Fruit fly (Drosophila melanogaster) whole organism, embryonic: ENCODE results near the gene TwdlC.

Source experiments
- B-H2 ChIP-seq: fragments of 200-800 bp; sonication (Bioruptor generic); optimal IDR thresholded peaks from 2 replicates; lab custom pipeline; 2018; ENCODE audit warnings: missing biosample characterization, mild to moderate bottlenecking, missing genetic modification characterization
- CG10209 ChIP-seq: fragments of 200-800 bp; sonication (Bioruptor generic); optimal IDR thresholded peaks from 3 replicates; lab custom pipeline; 2017; ENCODE audit warnings: missing biosample characterization, mild to moderate bottlenecking, missing genetic modification characterization, missing genetic modification reagents
- CG10431 ChIP-seq: fragments of 200-800 bp; sonication (Bioruptor generic); optimal IDR thresholded peaks from 3 replicates; lab custom pipeline; 2018; ENCODE audit warnings: missing biosample characterization, mild to moderate bottlenecking, missing genetic modification characterization
- CG10543 ChIP-seq: fragments of 200-800 bp; sonication (Bioruptor generic); optimal IDR thresholded peaks from 3 replicates; lab custom pipeline; 2017; ENCODE audit warnings: missing biosample characterization, mild to moderate bottlenecking, missing genetic modification characterization, moderate library complexity
- CG11696 ChIP-seq: fragments of 200-800 bp; sonication (Bioruptor generic); IDR thresholded peaks from 2 replicates; pipeline ENCODE4 v1.3.6; 2022; ENCODE audit warnings: missing biosample characterization, missing genetic modification characterization
- CG13287 ChIP-seq: fragments of 200-800 bp; sonication (Bioruptor generic); IDR thresholded peaks from 2 replicates; pipeline ENCODE4 v1.3.6; 2022; ENCODE audit warnings: missing biosample characterization, missing genetic modification characterization; ENCODE audit not compliant: partially characterized antibody
- CG15269 ChIP-seq: fragments of 200-800 bp; sonication (Bioruptor generic); optimal IDR thresholded peaks from 2 replicates; lab custom pipeline; 2018; ENCODE audit warnings: missing biosample characterization, mild to moderate bottlenecking, missing genetic modification characterization, moderate library complexity
- CG16863 ChIP-seq: fragments of 200-800 bp; sonication (Bioruptor generic); optimal IDR thresholded peaks from 3 replicates; lab custom pipeline; 2016; ENCODE audit warnings: missing biosample characterization, missing genetic modification characterization
- CG17568 ChIP-seq: fragments of 200-800 bp; sonication (Bioruptor generic); optimal IDR thresholded peaks from 2 replicates; lab custom pipeline; 2018; ENCODE audit warnings: missing biosample characterization, mild to moderate bottlenecking, missing genetic modification characterization, moderate library complexity
- CG17612 ChIP-seq: fragments of 200-800 bp; sonication (Bioruptor generic); IDR thresholded peaks from 2 replicates; pipeline ENCODE4 v1.3.6; 2022; ENCODE audit warnings: missing biosample characterization, missing genetic modification characterization
- CG17912 ChIP-seq: fragments of 200-800 bp; sonication (Bioruptor generic); optimal IDR thresholded peaks from 2 replicates; lab custom pipeline; 2018; ENCODE audit warnings: missing biosample characterization, mild to moderate bottlenecking, missing genetic modification characterization
- CG18262 ChIP-seq: fragments of 200-800 bp; optimal IDR thresholded peaks from 3 replicates; lab custom pipeline; 2019; ENCODE audit warnings: missing biosample characterization, mild to moderate bottlenecking, missing genetic modification characterization, moderate library complexity
- CG18764 ChIP-seq: fragments of 200-800 bp; sonication (Bioruptor generic); optimal IDR thresholded peaks from 3 replicates; lab custom pipeline; 2016; ENCODE audit warnings: missing biosample characterization, missing genetic modification characterization
- CG2202 ChIP-seq: fragments of 200-800 bp; sonication (Bioruptor generic); optimal IDR thresholded peaks from 2 replicates; lab custom pipeline; 2018; ENCODE audit warnings: missing biosample characterization, mild to moderate bottlenecking, missing genetic modification characterization
- CG3838 ChIP-seq: fragments of 200-800 bp; sonication (Bioruptor generic); optimal IDR thresholded peaks from 3 replicates; lab custom pipeline; 2016; ENCODE audit warnings: missing biosample characterization, missing genetic modification characterization
- CG43689 ChIP-seq: fragments of 200-800 bp; sonication (Bioruptor generic); IDR thresholded peaks from 2 replicates; pipeline ENCODE4 v1.3.6; 2022; ENCODE audit warnings: missing biosample characterization, missing genetic modification characterization
- CG9727 ChIP-seq: fragments of 200-800 bp; sonication (Bioruptor generic); optimal IDR thresholded peaks from 3 replicates; lab custom pipeline; 2017; ENCODE audit warnings: missing biosample characterization, mild to moderate bottlenecking, missing genetic modification characterization
- CG9876 ChIP-seq: fragments of 200-800 bp; sonication (Bioruptor generic); optimal IDR thresholded peaks from 2 replicates; lab custom pipeline; 2016; ENCODE audit warnings: missing biosample characterization, missing genetic modification characterization
- D ChIP-seq, 2 experiments: fragments of 200-800 bp in 1 of 2; fragments of >200 bp in 1 of 2; sonication (Bioruptor generic) in 1 of 2; optimal IDR thresholded peaks; 2 replicates in 1 of 2; 3 replicates in 1 of 2; lab custom pipeline; 2017; ENCODE audit warnings: mild to moderate bottlenecking in 1 of 2, missing biosample characterization in 1 of 2, missing genetic modification characterization in 1 of 2, missing genetic modification reagents in 1 of 2
- Deaf1 ChIP-seq: fragments of 200-800 bp; optimal IDR thresholded peaks from 3 replicates; lab custom pipeline; 2019; ENCODE audit warnings: missing biosample characterization, mild to moderate bottlenecking, missing genetic modification characterization, moderate library complexity
- Doc2 ChIP-seq: fragments of 200-800 bp; sonication (Bioruptor generic); IDR thresholded peaks from 2 replicates; pipeline ENCODE4 v1.3.6; 2022; ENCODE audit warnings: missing biosample characterization, missing genetic modification characterization
- GATAe ChIP-seq: fragments of 200-800 bp; sonication (Bioruptor generic); conservative IDR thresholded peaks from 2 replicates; pipeline ENCODE4 v1.3.6; 2022; ENCODE audit warnings: missing biosample characterization, missing genetic modification characterization
- HHEX ChIP-seq: fragments of 200-800 bp; sonication (Bioruptor generic); optimal IDR thresholded peaks from 3 replicates; lab custom pipeline; 2017; ENCODE audit warnings: missing biosample characterization, mild to moderate bottlenecking, missing genetic modification characterization, missing genetic modification reagents
- HLH3B ChIP-seq: fragments of 200-800 bp; sonication (Bioruptor generic); IDR thresholded peaks from 2 replicates; pipeline ENCODE4 v1.3.6; 2022; ENCODE audit warnings: missing biosample characterization, missing genetic modification characterization
- Hr51 ChIP-seq, 2 experiments: fragments of 200-800 bp; sonication (Bioruptor generic); optimal IDR thresholded peaks; 2 replicates in 1 of 2; 3 replicates in 1 of 2; lab custom pipeline; 2016 to 2018; ENCODE audit warnings: missing biosample characterization in 2 of 2, missing genetic modification characterization in 2 of 2, mild to moderate bottlenecking in 1 of 2, moderate library complexity in 1 of 2
- Lhr ChIP-seq: fragments of 200-800 bp; sonication (Bioruptor generic); optimal IDR thresholded peaks from 3 replicates; lab custom pipeline; 2017; ENCODE audit warnings: mild to moderate bottlenecking, missing biosample characterization, missing genetic modification reagents, missing genetic modification characterization
- NFAT ChIP-seq: fragments of 200-800 bp; sonication (Bioruptor generic); IDR thresholded peaks from 2 replicates; pipeline ENCODE4 v1.3.6; 2022; ENCODE audit warnings: missing biosample characterization, missing genetic modification characterization
- Ptx1 ChIP-seq: fragments of 200-800 bp; sonication (Bioruptor generic); IDR thresholded peaks from 2 replicates; pipeline ENCODE4 v1.3.6; 2022; ENCODE audit warnings: missing biosample characterization, missing genetic modification characterization
- Taf1 ChIP-seq: fragments of 200-800 bp; sonication (Bioruptor generic); IDR thresholded peaks from 2 replicates; pipeline ENCODE4 v1.3.6; 2022; ENCODE audit warnings: missing biosample characterization, missing genetic modification characterization
- cas ChIP-seq: fragments of 200-800 bp; sonication (Bioruptor generic); IDR thresholded peaks from 2 replicates; pipeline ENCODE4 v1.3.6; 2022; ENCODE audit warnings: missing biosample characterization, missing genetic modification characterization
- cg ChIP-seq: fragments of 200-800 bp; sonication (Bioruptor generic); optimal IDR thresholded peaks from 3 replicates; lab custom pipeline; 2019; ENCODE audit warnings: missing biosample characterization, mild to moderate bottlenecking, missing genetic modification characterization, moderate library complexity
- dimm ChIP-seq: fragments of 200-800 bp; sonication (Bioruptor generic); IDR thresholded peaks from 2 replicates; pipeline ENCODE4 v1.3.6; 2022; ENCODE audit warnings: missing biosample characterization, missing genetic modification characterization
- fd3F ChIP-seq: fragments of 200-800 bp; sonication (Bioruptor generic); optimal IDR thresholded peaks from 2 replicates; lab custom pipeline; 2018; ENCODE audit warnings: missing biosample characterization, mild to moderate bottlenecking, missing genetic modification characterization, moderate library complexity
- fd96Cb ChIP-seq: fragments of 200-800 bp; sonication (Bioruptor generic); optimal IDR thresholded peaks from 2 replicates; lab custom pipeline; 2018; ENCODE audit warnings: missing biosample characterization, mild to moderate bottlenecking, missing genetic modification characterization, moderate library complexity
- fru ChIP-seq: fragments of >200 bp; optimal IDR thresholded peaks from 2 replicates; lab custom pipeline; 2017
- gro ChIP-seq: fragments of 200-800 bp; sonication (Bioruptor generic); optimal IDR thresholded peaks from 2 replicates; lab custom pipeline; 2016; ENCODE audit warnings: missing biosample characterization, missing genetic modification characterization
- jumu ChIP-seq: fragments of 200-800 bp; sonication (Bioruptor generic); optimal IDR thresholded peaks from 3 replicates; lab custom pipeline; 2016; ENCODE audit warnings: missing biosample characterization, missing genetic modification characterization
- klu ChIP-seq: fragments of 200-800 bp; sonication (Bioruptor generic); IDR thresholded peaks from 2 replicates; pipeline ENCODE4 v1.3.6; 2022; ENCODE audit warnings: missing biosample characterization, missing genetic modification characterization
- kni ChIP-seq: fragments of 200-800 bp; sonication (Bioruptor generic); optimal IDR thresholded peaks from 3 replicates; lab custom pipeline; 2017; ENCODE audit warnings: mild to moderate bottlenecking, missing biosample characterization, missing genetic modification reagents, missing genetic modification characterization
- mam ChIP-seq: fragments of 200-800 bp; sonication (Bioruptor generic); optimal IDR thresholded peaks from 3 replicates; lab custom pipeline; 2016; ENCODE audit warnings: missing biosample characterization, missing genetic modification characterization
- nerfin-2 ChIP-seq: fragments of 200-800 bp; sonication (Bioruptor generic); IDR thresholded peaks from 2 replicates; pipeline ENCODE4 v1.3.6; 2022; ENCODE audit warnings: missing biosample characterization, missing genetic modification characterization; ENCODE audit not compliant: partially characterized antibody
- onecut ChIP-seq: fragments of 200-800 bp; sonication (Bioruptor generic); IDR thresholded peaks from 2 replicates; pipeline ENCODE4 v1.3.6; 2022; ENCODE audit warnings: missing biosample characterization, missing genetic modification characterization
- ranshi ChIP-seq: fragments of 200-800 bp; sonication (Bioruptor generic); IDR thresholded peaks from 2 replicates; pipeline ENCODE4 v1.3.6; 2022; ENCODE audit warnings: missing biosample characterization, missing genetic modification characterization
- salm ChIP-seq: fragments of 200-800 bp; sonication (Bioruptor generic); optimal IDR thresholded peaks from 2 replicates; lab custom pipeline; 2018; ENCODE audit warnings: missing biosample characterization, mild to moderate bottlenecking, missing genetic modification characterization
- ttk ChIP-seq: fragments of 200-800 bp; sonication (Bioruptor generic); IDR thresholded peaks from 2 replicates; pipeline ENCODE4 v2.1.2; 2022; ENCODE audit warnings: missing biosample characterization, missing genetic modification characterization
- usp ChIP-seq: fragments of >200 bp; optimal IDR thresholded peaks from 2 replicates; lab custom pipeline; 2017; ENCODE audit warnings: missing biosample characterization, missing genetic modification characterization
- wdn ChIP-seq: fragments of 200-800 bp; sonication (Bioruptor generic); IDR thresholded peaks from 2 replicates; pipeline ENCODE4 v1.3.6; 2022; ENCODE audit warnings: missing biosample characterization, missing genetic modification characterization
- zen ChIP-seq: fragments of 200-800 bp; sonication (Bioruptor generic); optimal IDR thresholded peaks from 3 replicates; lab custom pipeline; 2018; ENCODE audit warnings: missing biosample characterization, mild to moderate bottlenecking, missing genetic modification characterization, moderate library complexity
- zen2 ChIP-seq: fragments of 200-800 bp; sonication (Bioruptor generic); IDR thresholded peaks from 3 replicates; pipeline ENCODE4 v1.3.6; 2022; ENCODE audit warnings: missing biosample characterization, missing genetic modification characterization; ENCODE audit not compliant: partially characterized antibody
- zfh2 ChIP-seq: fragments of 200-800 bp; sonication (Bioruptor generic); optimal IDR thresholded peaks from 2 replicates; lab custom pipeline; 2016; ENCODE audit warnings: missing biosample characterization, missing genetic modification characterization

The TwdlC gene

dm6 chr3R:26954020-26954672 lies 40.5 kb upstream of the TwdlC start (continued):
- TF ChIP-seq nerfin-2 (GFP tag; lab: Robert Waterston, UW) (no peak), CG17568 (peak; percentile 58), CG43689 (GFP tag; lab: Robert Waterston, UW) (0 out of 2 replicates have a peak, but pooled peaks have one; percentile 24), jumu (GFP tag; lab: Kevin White, UChicago) (no peak), Taf1 (GFP tag; lab: Robert Waterston, UW) (no peak), CG10431 (GFP tag; lab: Kevin White, UChicago) (peak; percentile 6), fru (lab: Kevin White, UChicago) (no peak), Lhr (GFP tag; lab: Kevin White, UChicago) (peak; percentile 20), Deaf1 (tag; lab: Kevin White, UChicago) (peak; percentile 42), Hr51 (GFP tag; optimal IDR thresholded peaks at IDR 0.05; lab: Kevin White, UChicago) (peak in 1 of 2 experiments; percentile 90), cg (GFP tag; lab: Kevin White, UChicago) (peak; percentile 3), CG17912 (GFP tag; lab: Kevin White, UChicago) (no peak), CG10543 (GFP tag; lab: Kevin White, UChicago) (peak; percentile 25), CG13287 (GFP tag; lab: Robert Waterston, UW) (no peak), CG3838 (GFP tag; lab: Kevin White, UChicago) (no peak), CG18764 (GFP tag; lab: Kevin White, UChicago) (peak; percentile 57), CG9727 (GFP tag; lab: Kevin White, UChicago) (peak; percentile 73), mam (no peak), onecut (GFP tag; lab: Robert Waterston, UW) (peak; percentile 58; the same call in 1 of the 2 replicates), CG17612 (GFP tag; lab: Robert Waterston, UW) (no peak), CG2202 (tag; lab: Kevin White, UChicago) (peak; percentile 32), salm (tag; lab: Kevin White, UChicago) (peak; percentile 65), GATAe (GFP tag; lab: Robert Waterston, UW) (no peak), ttk (GFP tag; lab: Robert Waterston, UW) (peak; percentile 89), HLH3B (GFP tag; lab: Robert Waterston, UW) (peak; percentile 92), NFAT (no peak), dimm (GFP tag; lab: Robert Waterston, UW) (no peak), Ptx1 (peak; percentile 90), ranshi (GFP tag; lab: Robert Waterston, UW) (peak; percentile 76), CG15269 (tag; lab: Kevin White, UChicago) (peak; percentile 80), zen2 (GFP tag; lab: Robert Waterston, UW) (no peak), CG11696 (GFP tag; lab: Robert Waterston, UW) (peak; percentile 76), CG10209 (peak; percentile 79), kni (peak; percentile 23), CG9876 (no peak), zen (peak; percentile 21), HHEX (GFP tag; lab: Kevin White, UChicago) (peak; percentile 73), D (optimal IDR thresholded peaks at IDR 0.05; lab: Kevin White, UChicago) (no peak), D (GFP tag; optimal IDR thresholded peaks at IDR 0.05; lab: Kevin White, UChicago) (peak; percentile 64), B-H2 (GFP tag; lab: Kevin White, UChicago) (no peak), fd3F (peak; percentile 61), wdn (GFP tag; lab: Robert Waterston, UW) (peak; percentile 69), usp (no peak), CG18262 (tag; lab: Kevin White, UChicago) (peak; percentile 85), zfh2 (GFP tag; lab: Kevin White, UChicago) (no peak), CG16863 (no peak), fd96Cb (peak; percentile 84), cas (GFP tag; lab: Robert Waterston, UW) (peak; percentile 47; the same call in 1 of the 2 replicates), Doc2 (GFP tag; lab: Robert Waterston, UW) (no peak), gro (GFP tag; lab: Kevin White, UChicago) (no peak), klu (GFP tag; lab: Robert Waterston, UW) (no peak)
